In genomic region chr3R:12408160-12408559, dm6 we compare ENCODE assay signal across 1 fruit fly cellular context.
TF ChIP-seq lines count a peak whose summit lies in the region.

Gene CG5196, plus strand, starts transcription at chr3R:12408316.

TF ChIP-seq in whole organism, embryonic, 481 proteins besides CTCF, POLR2A, EP300 and RAD21 (continued from another document and continues in another):
- TF ChIP-seq CG4707 (GFP tag; optimal IDR thresholded peaks at IDR 0.05; lab: Kevin White, UChicago) = no peak
- no peak for TF ChIP-seq bab2 (GFP tag; optimal IDR thresholded peaks at IDR 0.05; lab: Kevin White, UChicago)
- no peak for TF ChIP-seq CG31365 (tag; optimal IDR thresholded peaks at IDR 0.05; lab: Kevin White, UChicago)
- peak; percentile 56 for TF ChIP-seq Sry-δ (GFP tag; optimal IDR thresholded peaks at IDR 0.05; lab: Kevin White, UChicago)
- TF ChIP-seq Nf-YC (tag; optimal IDR thresholded peaks at IDR 0.05; lab: Kevin White, UChicago) = peak; percentile 31
- TF ChIP-seq mld (GFP tag; IDR thresholded peaks at IDR 0.05; lab: Robert Waterston, UW; ENCODE audit: partially characterized antibody) = peak; percentile 58; the same call in 2 of the 3 replicates
- no peak for TF ChIP-seq peb (GFP tag; IDR thresholded peaks at IDR 0.05; lab: Robert Waterston, UW)
- TF ChIP-seq CG10366 (GFP tag; IDR thresholded peaks at IDR 0.05; lab: Robert Waterston, UW) = no peak
- no peak for TF ChIP-seq z (GFP tag; IDR thresholded peaks at IDR 0.05; lab: Robert Waterston, UW)
- peak in 1 of 2 experiments; percentile 53 for TF ChIP-seq insv (GFP tag; optimal IDR thresholded peaks at IDR 0.05; lab: Kevin White, UChicago)
- TF ChIP-seq Hr78 (GFP tag; optimal IDR thresholded peaks at IDR 0.05; lab: Kevin White, UChicago) = no peak
- TF ChIP-seq Neu2 (GFP tag; optimal IDR thresholded peaks at IDR 0.05; lab: Kevin White, UChicago; ENCODE audit: borderline replicate concordance) = no peak
- TF ChIP-seq pum (GFP tag; optimal IDR thresholded peaks at IDR 0.05; lab: Kevin White, UChicago) = no peak
- TF ChIP-seq CG6854 (GFP tag; optimal IDR thresholded peaks at IDR 0.05; lab: Kevin White, UChicago) = peak; percentile 36
- TF ChIP-seq Dfd (GFP tag; optimal IDR thresholded peaks at IDR 0.05; lab: Kevin White, UChicago) = no peak
- TF ChIP-seq cwo (GFP tag; optimal IDR thresholded peaks at IDR 0.05; lab: Kevin White, UChicago) = no peak
- TF ChIP-seq Kr (GFP tag; optimal IDR thresholded peaks at IDR 0.05; lab: Kevin White, UChicago) = no peak
- peak; percentile 81 for TF ChIP-seq HmgZ (tag; optimal IDR thresholded peaks at IDR 0.05; lab: Kevin White, UChicago)
- TF ChIP-seq lbe (GFP tag; optimal IDR thresholded peaks at IDR 0.05; lab: Kevin White, UChicago) = peak; percentile 66
- no peak for TF ChIP-seq crol (GFP tag; IDR thresholded peaks at IDR 0.05; lab: Robert Waterston, UW)
- TF ChIP-seq CG17829 (tag; optimal IDR thresholded peaks at IDR 0.05; lab: Kevin White, UChicago) = peak; percentile 36
- peak; percentile 30 for TF ChIP-seq sd (tag; optimal IDR thresholded peaks at IDR 0.05; lab: Kevin White, UChicago)
- TF ChIP-seq sr (GFP tag; IDR thresholded peaks at IDR 0.05; lab: Robert Waterston, UW) = no peak
- TF ChIP-seq cas (GFP tag; IDR thresholded peaks at IDR 0.05; lab: Robert Waterston, UW) = no peak
- no peak for TF ChIP-seq disco-r (GFP tag; optimal IDR thresholded peaks at IDR 0.05; lab: Kevin White, UChicago)
- TF ChIP-seq jumu (GFP tag; optimal IDR thresholded peaks at IDR 0.05; lab: Kevin White, UChicago) = peak; percentile 5
- no peak for TF ChIP-seq hth (optimal IDR thresholded peaks at IDR 0.05; lab: Kevin White, UChicago)
- peak; percentile 20; the same call in 1 of the 2 replicates for TF ChIP-seq sob (GFP tag; IDR thresholded peaks at IDR 0.05; lab: Robert Waterston, UW)
- peak; percentile 51 for TF ChIP-seq B-H2 (GFP tag; optimal IDR thresholded peaks at IDR 0.05; lab: Kevin White, UChicago)
- peak; percentile 84 for TF ChIP-seq Bgb (GFP tag; IDR thresholded peaks at IDR 0.05; lab: Robert Waterston, UW; ENCODE audit: partially characterized antibody)
- peak; percentile 60 for TF ChIP-seq sna (GFP tag; IDR thresholded peaks at IDR 0.05; lab: Robert Waterston, UW; ENCODE audit: partially characterized antibody)
- TF ChIP-seq so (GFP tag; IDR thresholded peaks at IDR 0.05; lab: Robert Waterston, UW) = 0 out of 3 replicates have a peak, but pooled peaks have one; percentile 25
- no peak for TF ChIP-seq abd-A (tag; optimal IDR thresholded peaks at IDR 0.05; lab: Kevin White, UChicago)
- TF ChIP-seq CG34376 (GFP tag; optimal IDR thresholded peaks at IDR 0.05; lab: Kevin White, UChicago) = peak; percentile 23
- TF ChIP-seq Med (GFP tag; lab: Kevin White, UChicago) = peak; percentile 49
- TF ChIP-seq sisA (GFP tag; IDR thresholded peaks at IDR 0.05; lab: Robert Waterston, UW) = no peak
- TF ChIP-seq Six4 (GFP tag; optimal IDR thresholded peaks at IDR 0.05; lab: Kevin White, UChicago) = no peak
- no peak for TF ChIP-seq ap (GFP tag; IDR thresholded peaks at IDR 0.05; lab: Robert Waterston, UW)
- TF ChIP-seq CG15601 (tag; optimal IDR thresholded peaks at IDR 0.05; lab: Kevin White, UChicago) = no peak
- peak; percentile 76 for TF ChIP-seq amos (GFP tag; IDR thresholded peaks at IDR 0.05; lab: Robert Waterston, UW; ENCODE audit: partially characterized antibody)
- TF ChIP-seq ttk (GFP tag; IDR thresholded peaks at IDR 0.05; lab: Robert Waterston, UW) = no peak
- TF ChIP-seq CG14710 (tag; optimal IDR thresholded peaks at IDR 0.05; lab: Kevin White, UChicago) = peak; percentile 60
- peak; percentile 61 for TF ChIP-seq CG30020 (tag; optimal IDR thresholded peaks at IDR 0.05; lab: Kevin White, UChicago)
- no peak for TF ChIP-seq org-1 (GFP tag; optimal IDR thresholded peaks at IDR 0.05; lab: Kevin White, UChicago)
- TF ChIP-seq NFAT (GFP tag; IDR thresholded peaks at IDR 0.05; lab: Robert Waterston, UW) = no peak
- no peak for TF ChIP-seq tin (GFP tag; optimal IDR thresholded peaks at IDR 0.05; lab: Kevin White, UChicago)
- no peak for TF ChIP-seq fd96Cb (tag; optimal IDR thresholded peaks at IDR 0.05; lab: Kevin White, UChicago)
- TF ChIP-seq esg (GFP tag; conservative IDR thresholded peaks at IDR 0.05; lab: Robert Waterston, UW) = no peak
- TF ChIP-seq Hmx (GFP tag; optimal IDR thresholded peaks at IDR 0.05; lab: Kevin White, UChicago) = no peak
- TF ChIP-seq CG15514 (GFP tag; optimal IDR thresholded peaks at IDR 0.05; lab: Kevin White, UChicago) = peak; percentile 99
- TF ChIP-seq CG2116 (GFP tag; optimal IDR thresholded peaks at IDR 0.05; lab: Kevin White, UChicago) = peak; percentile 73
- TF ChIP-seq CG18011 (GFP tag; optimal IDR thresholded peaks at IDR 0.05; lab: Kevin White, UChicago) = no peak
- peak; percentile 40 for TF ChIP-seq PHDP (tag; optimal IDR thresholded peaks at IDR 0.05; lab: Kevin White, UChicago)
- TF ChIP-seq CG2202 (tag; optimal IDR thresholded peaks at IDR 0.05; lab: Kevin White, UChicago) = no peak
- 0 out of 3 replicates have a peak, but pooled peaks have one; percentile 27 for TF ChIP-seq zfh1 (GFP tag; IDR thresholded peaks at IDR 0.05; lab: Robert Waterston, UW)
- TF ChIP-seq B-H1 (GFP tag; IDR thresholded peaks at IDR 0.05; lab: Robert Waterston, UW) = no peak
- peak; percentile 89 for TF ChIP-seq zen (tag; optimal IDR thresholded peaks at IDR 0.05; lab: Kevin White, UChicago)
- peak; percentile 26; the same call in 1 of the 2 replicates for TF ChIP-seq Rfx (GFP tag; IDR thresholded peaks at IDR 0.05; lab: Robert Waterston, UW)
- no peak for TF ChIP-seq Ravus (GFP tag; IDR thresholded peaks at IDR 0.05; lab: Robert Waterston, UW)
- TF ChIP-seq MTF-1 (GFP tag; optimal IDR thresholded peaks at IDR 0.05; lab: Kevin White, UChicago; ENCODE audit: borderline replicate concordance) = no peak
- no peak for TF ChIP-seq schlank (tag; optimal IDR thresholded peaks at IDR 0.05; lab: Kevin White, UChicago)
- TF ChIP-seq NK7.1 (GFP tag; optimal IDR thresholded peaks at IDR 0.05; lab: Kevin White, UChicago) = no peak
- TF ChIP-seq sqz (GFP tag; optimal IDR thresholded peaks at IDR 0.05; lab: Kevin White, UChicago) = no peak
- TF ChIP-seq inv (GFP tag; IDR thresholded peaks at IDR 0.05; lab: Robert Waterston, UW; ENCODE audit: partially characterized antibody) = peak; percentile 51; the same call in 1 of the 2 replicates
- TF ChIP-seq Lhr (GFP tag; optimal IDR thresholded peaks at IDR 0.05; lab: Kevin White, UChicago) = peak; percentile 49
- peak; percentile 13 for TF ChIP-seq her (GFP tag; optimal IDR thresholded peaks at IDR 0.05; lab: Kevin White, UChicago)
- peak; percentile 51 for TF ChIP-seq sug (tag; optimal IDR thresholded peaks at IDR 0.05; lab: Kevin White, UChicago)
- no peak for TF ChIP-seq CG12155 (GFP tag; optimal IDR thresholded peaks at IDR 0.05; lab: Kevin White, UChicago)
- TF ChIP-seq CG7987 (GFP tag; optimal IDR thresholded peaks at IDR 0.05; lab: Kevin White, UChicago) = peak; percentile 25
- peak; percentile 36; the same call in 1 of the 2 replicates for TF ChIP-seq Adf1 (GFP tag; IDR thresholded peaks at IDR 0.05; lab: Robert Waterston, UW)
- peak; percentile 13 for TF ChIP-seq Fer3 (tag; optimal IDR thresholded peaks at IDR 0.05; lab: Kevin White, UChicago)
- no peak for TF ChIP-seq CG33557 (GFP tag; optimal IDR thresholded peaks at IDR 0.05; lab: Kevin White, UChicago)
- no peak for TF ChIP-seq Taf1 (GFP tag; IDR thresholded peaks at IDR 0.05; lab: Robert Waterston, UW)
- TF ChIP-seq Lim3 (GFP tag; IDR thresholded peaks at IDR 0.05; lab: Robert Waterston, UW) = no peak
- no peak for TF ChIP-seq slou (GFP tag; optimal IDR thresholded peaks at IDR 0.05; lab: Kevin White, UChicago)
- TF ChIP-seq CG14050 (GFP tag; IDR thresholded peaks at IDR 0.05; lab: Robert Waterston, UW) = no peak
- TF ChIP-seq Ets97D (GFP tag; optimal IDR thresholded peaks at IDR 0.05; lab: Kevin White, UChicago) = peak; percentile 34
- no peak for TF ChIP-seq bsh (GFP tag; optimal IDR thresholded peaks at IDR 0.05; lab: Kevin White, UChicago)
- no peak for TF ChIP-seq CG7745 (tag; optimal IDR thresholded peaks at IDR 0.05; lab: Kevin White, UChicago)
- TF ChIP-seq grau (tag; optimal IDR thresholded peaks at IDR 0.05; lab: Kevin White, UChicago) = peak; percentile 31
- peak; percentile 9 for TF ChIP-seq wek (GFP tag; optimal IDR thresholded peaks at IDR 0.05; lab: Kevin White, UChicago)
- peak; percentile 57; the same call in 1 of the 2 replicates for TF ChIP-seq ato (GFP tag; IDR thresholded peaks at IDR 0.05; lab: Robert Waterston, UW; ENCODE audit: partially characterized antibody)
- TF ChIP-seq CG2120 (GFP tag; optimal IDR thresholded peaks at IDR 0.05; lab: Kevin White, UChicago) = peak; percentile 23
- TF ChIP-seq scrt (GFP tag; optimal IDR thresholded peaks at IDR 0.05; lab: Kevin White, UChicago) = no peak
- peak; percentile 65 for TF ChIP-seq Scr (GFP tag; IDR thresholded peaks at IDR 0.05; lab: Robert Waterston, UW; ENCODE audit: partially characterized antibody)
- no peak for TF ChIP-seq trh (GFP tag; optimal IDR thresholded peaks at IDR 0.05; lab: Kevin White, UChicago)
- no peak for TF ChIP-seq bowl (GFP tag; IDR thresholded peaks at IDR 0.05; lab: Robert Waterston, UW)
- no peak for TF ChIP-seq Doc2 (GFP tag; IDR thresholded peaks at IDR 0.05; lab: Robert Waterston, UW)
- TF ChIP-seq jigr1 (GFP tag; IDR thresholded peaks at IDR 0.05; lab: Robert Waterston, UW) = no peak
- peak; percentile 55; the same call in 2 of the 3 replicates for TF ChIP-seq CG7963 (GFP tag; IDR thresholded peaks at IDR 0.05; lab: Robert Waterston, UW; ENCODE audit: partially characterized antibody)
- TF ChIP-seq vnd (GFP tag; IDR thresholded peaks at IDR 0.05; lab: Robert Waterston, UW; ENCODE audit: partially characterized antibody) = peak; percentile 61; the same call in 2 of the 3 replicates
- TF ChIP-seq Hr3 (GFP tag; optimal IDR thresholded peaks at IDR 0.05; lab: Kevin White, UChicago) = no peak
- peak; percentile 43 for TF ChIP-seq Abd-B (GFP tag; optimal IDR thresholded peaks at IDR 0.05; lab: Kevin White, UChicago)
- TF ChIP-seq H2.0 (GFP tag; IDR thresholded peaks at IDR 0.05; lab: Robert Waterston, UW) = no peak
- no peak for TF ChIP-seq CG8478 (optimal IDR thresholded peaks at IDR 0.05; lab: Kevin White, UChicago)
- no peak for TF ChIP-seq CG12219 (GFP tag; optimal IDR thresholded peaks at IDR 0.05; lab: Kevin White, UChicago)
- peak; percentile 27; the same call in 2 of the 3 replicates for TF ChIP-seq CG14860 (GFP tag; IDR thresholded peaks at IDR 0.05; lab: Robert Waterston, UW; ENCODE audit: partially characterized antibody)
- no peak for TF ChIP-seq Pdp1 (GFP tag; optimal IDR thresholded peaks at IDR 0.05; lab: Kevin White, UChicago)
- 0 out of 2 replicates have a peak, but pooled peaks have one; percentile 25 for TF ChIP-seq stc (GFP tag; IDR thresholded peaks at IDR 0.05; lab: Robert Waterston, UW)
- TF ChIP-seq CG3407 (GFP tag; optimal IDR thresholded peaks at IDR 0.05; lab: Kevin White, UChicago) = no peak
- TF ChIP-seq Asciz (GFP tag; optimal IDR thresholded peaks at IDR 0.05; lab: Kevin White, UChicago) = no peak
- TF ChIP-seq CG32772 (GFP tag; IDR thresholded peaks at IDR 0.05; lab: Robert Waterston, UW) = no peak
- TF ChIP-seq CG13424 (tag; optimal IDR thresholded peaks at IDR 0.05; lab: Kevin White, UChicago) = peak; percentile 16
- no peak for TF ChIP-seq CG14667 (GFP tag; IDR thresholded peaks at IDR 0.05; lab: Robert Waterston, UW)
- peak; percentile 18 for TF ChIP-seq caup (GFP tag; optimal IDR thresholded peaks at IDR 0.05; lab: Kevin White, UChicago; ENCODE audit: severe bottlenecking)
- TF ChIP-seq D19B (GFP tag; optimal IDR thresholded peaks at IDR 0.05; lab: Kevin White, UChicago) = no peak
- peak; percentile 95 for TF ChIP-seq MBD-R2 (GFP tag; IDR thresholded peaks at IDR 0.05; lab: Robert Waterston, UW)
- TF ChIP-seq NC2α (GFP tag; optimal IDR thresholded peaks at IDR 0.05; lab: Kevin White, UChicago) = no peak
- no peak for TF ChIP-seq Dip2 (GFP tag; IDR thresholded peaks at IDR 0.05; lab: Robert Waterston, UW)
- TF ChIP-seq CG9932 (GFP tag; IDR thresholded peaks at IDR 0.05; lab: Robert Waterston, UW) = no peak
- TF ChIP-seq CG12942 (GFP tag; optimal IDR thresholded peaks at IDR 0.05; lab: Kevin White, UChicago) = no peak
- no peak for TF ChIP-seq CG5245 (GFP tag; optimal IDR thresholded peaks at IDR 0.05; lab: Kevin White, UChicago)
- no peak for TF ChIP-seq Deaf1 (tag; optimal IDR thresholded peaks at IDR 0.05; lab: Kevin White, UChicago)
- peak; percentile 17 for TF ChIP-seq CG8924 (tag; optimal IDR thresholded peaks at IDR 0.05; lab: Kevin White, UChicago)
- peak; percentile 11 for TF ChIP-seq CG10979 (tag; optimal IDR thresholded peaks at IDR 0.05; lab: Kevin White, UChicago)
- TF ChIP-seq GATAe (GFP tag; conservative IDR thresholded peaks at IDR 0.05; lab: Robert Waterston, UW) = no peak
- TF ChIP-seq CG4730 (GFP tag; IDR thresholded peaks at IDR 0.05; lab: Robert Waterston, UW) = no peak
- TF ChIP-seq gsb-n (tag; optimal IDR thresholded peaks at IDR 0.05; lab: Kevin White, UChicago) = peak; percentile 20
- TF ChIP-seq trem (tag; optimal IDR thresholded peaks at IDR 0.05; lab: Kevin White, UChicago) = peak; percentile 76
- no peak for TF ChIP-seq ab (GFP tag; optimal IDR thresholded peaks at IDR 0.05; lab: Kevin White, UChicago)
- TF ChIP-seq en (GFP tag; optimal IDR thresholded peaks at IDR 0.05; lab: Kevin White, UChicago) = no peak
- peak; percentile 52; the same call in 2 of the 3 replicates for TF ChIP-seq CG16813 (GFP tag; IDR thresholded peaks at IDR 0.05; lab: Robert Waterston, UW; ENCODE audit: partially characterized antibody)
- TF ChIP-seq maf-S (GFP tag; optimal IDR thresholded peaks at IDR 0.05; lab: Kevin White, UChicago) = no peak
- no peak for TF ChIP-seq CG10209 (GFP tag; optimal IDR thresholded peaks at IDR 0.05; lab: Kevin White, UChicago)
- TF ChIP-seq CG13894 (tag; optimal IDR thresholded peaks at IDR 0.05; lab: Kevin White, UChicago) = peak; percentile 51
- no peak for TF ChIP-seq CG15073 (GFP tag; optimal IDR thresholded peaks at IDR 0.05; lab: Kevin White, UChicago)
- no peak for TF ChIP-seq onecut (GFP tag; IDR thresholded peaks at IDR 0.05; lab: Robert Waterston, UW)
- TF ChIP-seq lmd (GFP tag; IDR thresholded peaks at IDR 0.05; lab: Robert Waterston, UW) = no peak
- TF ChIP-seq BEAF-32 (GFP tag; optimal IDR thresholded peaks at IDR 0.05; lab: Kevin White, UChicago) = peak; percentile 73
- TF ChIP-seq Doc3 (GFP tag; IDR thresholded peaks at IDR 0.05; lab: Robert Waterston, UW; ENCODE audit: partially characterized antibody) = peak; percentile 49; the same call in 2 of the 3 replicates
- TF ChIP-seq CG34422 (GFP tag; IDR thresholded peaks at IDR 0.05; lab: Robert Waterston, UW) = peak; percentile 84; the same call in 2 of the 3 replicates
- TF ChIP-seq CG15011 (GFP tag; optimal IDR thresholded peaks at IDR 0.05; lab: Kevin White, UChicago) = no peak
